Worm (Caenorhabditis elegans) whole organism, midembryonic: ENCODE results near the gene M01H9.4.

ENCODE experiments used
- T22C8.4 ChIP-seq: fragments of 200-800 bp; sonication (Bioruptor generic); IDR thresholded peaks from 2 replicates; pipeline ENCODE4 v1.3.6; 2022; ENCODE audit warnings: missing genetic modification characterization, missing compliant biosample characterization
- flt-1 ChIP-seq: fragments of 200-800 bp; sonication (Bioruptor generic); IDR thresholded peaks from 2 replicates; pipeline ENCODE4 v1.3.6; 2022; ENCODE audit warnings: missing genetic modification characterization, missing compliant biosample characterization
- klf-2 ChIP-seq: fragments of 200-800 bp; sonication (Bioruptor generic); conservative IDR thresholded peaks from 2 replicates; pipeline ENCODE4 v1.3.6; 2022; ENCODE audit warnings: missing genetic modification reagents, missing genetic modification characterization, missing compliant biosample characterization
- ref-1 ChIP-seq: fragments of 200-800 bp; sonication (Bioruptor generic); conservative IDR thresholded peaks from 2 replicates; pipeline ENCODE4 v1.3.6; 2022; ENCODE audit warnings: missing genetic modification reagents, missing genetic modification characterization, missing compliant biosample characterization

DNA sequence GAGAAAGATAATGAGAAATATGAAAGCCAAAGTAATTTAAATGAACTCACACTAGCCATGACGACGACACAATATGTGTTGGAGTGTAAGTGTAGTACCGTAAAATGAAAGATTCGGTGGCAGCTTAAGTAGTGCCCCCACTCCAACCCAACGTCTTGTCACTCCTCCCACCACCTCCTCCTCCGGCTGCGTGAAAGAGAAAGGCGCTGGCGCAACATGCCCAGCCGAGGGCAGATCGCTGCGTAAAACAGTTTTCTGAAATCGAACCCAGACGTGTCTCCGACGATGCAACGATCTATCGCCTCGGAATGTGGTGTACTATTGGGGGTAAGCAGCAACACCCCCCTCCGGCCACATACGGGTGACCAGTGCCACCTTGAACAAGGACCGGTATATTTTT, 34.4 kb upstream of the M01H9.4 start, which contains the start of gene ZK180.5:
- TF ChIP-seq flt-1 (GFP tag; lab: Robert Waterston, UW) (no peak), ref-1 (GFP tag; lab: Robert Waterston, UW) (no peak), T22C8.4 (GFP tag; lab: Robert Waterston, UW) (no peak), klf-2 (GFP tag; lab: Robert Waterston, UW) (no peak)
